Fruit fly (Drosophila melanogaster) Kc167 (cell line): Measurements from ENCODE around the gene Ir68a.

Source experiments
- h ChIP-seq: fragments of >200 bp; optimal IDR thresholded peaks from 3 replicates; lab custom pipeline; 2018; ENCODE audit warnings: missing external identifiers
- psq ChIP-seq: fragments of >200 bp; optimal IDR thresholded peaks from 2 replicates; lab custom pipeline; 2017; ENCODE audit warnings: missing external identifiers
- ttk ChIP-seq: sonication (Bioruptor generic); optimal IDR thresholded peaks from 2 replicates; lab custom pipeline; 2017; ENCODE audit warnings: missing external identifiers

The Ir68a gene

dm6 chr3L:11182994-11183393, 53.0 kb downstream of the Ir68a start:
- TF ChIP-seq h (lab: Kevin White, UChicago) (no peak), psq (lab: Kevin White, UChicago) (no peak), ttk (no peak)
